Fruit fly (Drosophila melanogaster) Kc167 (cell line): ENCODE measurements around the gene yellow-e2.

ENCODE experiments used
- Myc ChIP-seq: fragments of >200 bp; optimal IDR thresholded peaks from 2 replicates; lab custom pipeline; 2017; ENCODE audit warnings: missing external identifiers
- Sin3A ChIP-seq: fragments of >200 bp; optimal IDR thresholded peaks from 2 replicates; lab custom pipeline; 2018; ENCODE audit warnings: missing external identifiers
- h ChIP-seq: fragments of >200 bp; optimal IDR thresholded peaks from 3 replicates; lab custom pipeline; 2018; ENCODE audit warnings: missing external identifiers
- insv ChIP-seq: fragments of >200 bp; optimal IDR thresholded peaks from 3 replicates; lab custom pipeline; 2018; ENCODE audit warnings: missing external identifiers
- psq ChIP-seq: fragments of >200 bp; optimal IDR thresholded peaks from 2 replicates; lab custom pipeline; 2017; ENCODE audit warnings: missing external identifiers
- ttk ChIP-seq: sonication (Bioruptor generic); optimal IDR thresholded peaks from 2 replicates; lab custom pipeline; 2017; ENCODE audit warnings: missing external identifiers

dm6 chr3R:13381744-13382435 is 24.9 kb downstream of the yellow-e2 start, which contains the start of the genes mRpS21 and Droj2:
- TF ChIP-seq psq (lab: Kevin White, UChicago): no peak
- TF ChIP-seq h: no peak
- no peak for TF ChIP-seq insv
- no peak for TF ChIP-seq Sin3A (lab: Kevin White, UChicago)
- no peak for TF ChIP-seq Myc (lab: Kevin White, UChicago)
- TF ChIP-seq ttk (lab: Kevin White, UChicago): no peak
